Worm (Caenorhabditis elegans) whole organism, L3 larva: ENCODE results near the gene pdl-1.

Source experiments
- R02D3.7 ChIP-seq: fragments of 150-350 bp; optimal IDR thresholded peaks from 2 replicates; lab custom pipeline; 2014; ENCODE audit warnings: missing biosample characterization, missing genetic modification characterization
- ZK546.5 ChIP-seq: sonication (generic microtip); optimal IDR thresholded peaks from 2 replicates; lab custom pipeline; 2017; ENCODE audit warnings: missing biosample characterization, missing genetic modification characterization
- aly-2 ChIP-seq: fragments of 150-350 bp; optimal IDR thresholded peaks from 2 replicates; lab custom pipeline; 2014; ENCODE audit warnings: missing biosample characterization, missing genetic modification characterization
- ama-1 ChIP-seq: fragments of 150-350 bp; optimal IDR thresholded peaks from 2 replicates; lab custom pipeline; 2018
- ceh-16 ChIP-seq: sonication (generic microtip); optimal IDR thresholded peaks from 2 replicates; lab custom pipeline; 2017; ENCODE audit warnings: missing biosample characterization, missing genetic modification characterization
- ceh-28 ChIP-seq: fragments of 150-350 bp; optimal IDR thresholded peaks from 2 replicates; lab custom pipeline; 2014; ENCODE audit warnings: missing biosample characterization, missing genetic modification reagents, missing genetic modification characterization
- ceh-82 ChIP-seq: fragments of 150-350 bp; optimal IDR thresholded peaks from 2 replicates; lab custom pipeline; 2014; ENCODE audit warnings: missing biosample characterization, missing genetic modification characterization
- ceh-9 ChIP-seq: sonication (generic microtip); optimal IDR thresholded peaks from 2 replicates; lab custom pipeline; 2018; ENCODE audit warnings: missing biosample characterization, missing genetic modification characterization
- daf-12 ChIP-seq: fragments of 150-350 bp; optimal IDR thresholded peaks from 2 replicates; lab custom pipeline; 2014; ENCODE audit warnings: missing biosample characterization, missing genetic modification reagents, missing genetic modification characterization
- egl-27 ChIP-seq: sonication (generic microtip); optimal IDR thresholded peaks from 4 replicates; lab custom pipeline; 2017; ENCODE audit warnings: missing biosample characterization, missing genetic modification reagents, missing genetic modification characterization
- egl-5 ChIP-seq: fragments of 150-350 bp; optimal IDR thresholded peaks from 2 replicates; lab custom pipeline; 2017; ENCODE audit warnings: missing biosample characterization, missing genetic modification reagents, missing genetic modification characterization, inconsistent platforms
- elt-1 ChIP-seq: fragments of 150-350 bp; optimal IDR thresholded peaks from 2 replicates; lab custom pipeline; 2014; ENCODE audit warnings: missing biosample characterization, missing genetic modification characterization
- elt-2 ChIP-seq: sonication (generic microtip); optimal IDR thresholded peaks from 2 replicates; lab custom pipeline; 2016; ENCODE audit warnings: missing genetic modification reagents, mild to moderate bottlenecking, missing genetic modification characterization, missing compliant biosample characterization
- elt-3 ChIP-seq, 3 experiments: fragments of 150-350 bp in 1 of 3; sonication (generic microtip) in 2 of 3; optimal IDR thresholded peaks; 2 replicates in 2 of 3; 4 replicates in 1 of 3; lab custom pipeline; 2014 to 2017; ENCODE audit warnings: missing biosample characterization in 3 of 3, missing genetic modification characterization in 3 of 3
- eor-1 ChIP-seq, 2 experiments: fragments of 150-350 bp; optimal IDR thresholded peaks; 2 replicates each; lab custom pipeline; 2014 to 2018; ENCODE audit warnings: missing biosample characterization in 2 of 2, missing genetic modification characterization in 2 of 2
- fkh-10 ChIP-seq: sonication (generic microtip); optimal IDR thresholded peaks from 2 replicates; lab custom pipeline; 2017; ENCODE audit warnings: missing biosample characterization, missing genetic modification reagents, missing genetic modification characterization
- fkh-2 ChIP-seq: fragments of 150-350 bp; optimal IDR thresholded peaks from 2 replicates; lab custom pipeline; 2014; ENCODE audit warnings: missing biosample characterization, missing genetic modification reagents, missing genetic modification characterization
- fos-1 ChIP-seq: fragments of 150-350 bp; optimal IDR thresholded peaks from 2 replicates; lab custom pipeline; 2014; ENCODE audit warnings: missing biosample characterization, missing genetic modification characterization
- hmg-11 ChIP-seq: sonication (generic microtip); optimal IDR thresholded peaks from 2 replicates; lab custom pipeline; 2016; ENCODE audit warnings: missing genetic modification characterization, missing compliant biosample characterization
- jun-1 ChIP-seq: fragments of 150-350 bp; optimal IDR thresholded peaks from 2 replicates; lab custom pipeline; 2014; ENCODE audit warnings: missing biosample characterization, missing genetic modification reagents, missing genetic modification characterization
- lin-15B ChIP-seq: fragments of 150-350 bp; optimal IDR thresholded peaks from 2 replicates; lab custom pipeline; 2014; ENCODE audit warnings: missing biosample characterization, missing genetic modification characterization
- lin-39 ChIP-seq: fragments of 150-350 bp; optimal IDR thresholded peaks from 2 replicates; lab custom pipeline; 2018; ENCODE audit warnings: missing biosample characterization, missing genetic modification reagents, missing genetic modification characterization
- lsy-12 ChIP-seq: sonication (generic microtip); optimal IDR thresholded peaks from 2 replicates; lab custom pipeline; 2016; ENCODE audit warnings: mild to moderate bottlenecking, missing genetic modification characterization, missing compliant biosample characterization
- mdl-1 ChIP-seq: fragments of 150-350 bp; optimal IDR thresholded peaks from 2 replicates; lab custom pipeline; 2014; ENCODE audit warnings: missing biosample characterization, missing genetic modification characterization
- mml-1 ChIP-seq: fragments of 150-350 bp; sonication (generic microtip); optimal IDR thresholded peaks from 3 replicates; lab custom pipeline; 2014; ENCODE audit warnings: missing biosample characterization, missing genetic modification characterization
- nfya-1 ChIP-seq: sonication (generic microtip); optimal IDR thresholded peaks from 2 replicates; lab custom pipeline; 2017; ENCODE audit warnings: missing genetic modification characterization, mild to moderate bottlenecking, missing compliant biosample characterization, antibody characterized with exemption, moderate library complexity; ENCODE audit not compliant: insufficient read depth
- nhr-11 ChIP-seq: fragments of 150-350 bp; optimal IDR thresholded peaks from 2 replicates; lab custom pipeline; 2014; ENCODE audit warnings: missing biosample characterization, missing genetic modification characterization
- nhr-12 ChIP-seq: fragments of 150-350 bp; optimal IDR thresholded peaks from 2 replicates; lab custom pipeline; 2014; ENCODE audit warnings: missing biosample characterization, missing genetic modification characterization
- nhr-23 ChIP-seq: fragments of 150-350 bp; optimal IDR thresholded peaks from 2 replicates; lab custom pipeline; 2014; ENCODE audit warnings: missing biosample characterization, missing genetic modification reagents, missing genetic modification characterization
- nhr-237 ChIP-seq: fragments of 150-350 bp; optimal IDR thresholded peaks from 2 replicates; lab custom pipeline; 2014; ENCODE audit warnings: missing biosample characterization, missing genetic modification characterization
- nhr-25 ChIP-seq: sonication (generic microtip); optimal IDR thresholded peaks from 2 replicates; lab custom pipeline; 2017; ENCODE audit warnings: missing biosample characterization, missing genetic modification characterization
- nhr-28 ChIP-seq: fragments of 150-350 bp; optimal IDR thresholded peaks from 2 replicates; lab custom pipeline; 2014; ENCODE audit warnings: missing biosample characterization, missing genetic modification characterization
- nhr-43 ChIP-seq: sonication (generic microtip); optimal IDR thresholded peaks from 2 replicates; lab custom pipeline; 2016; ENCODE audit warnings: mild to moderate bottlenecking, missing genetic modification characterization, missing compliant biosample characterization; ENCODE audit not compliant: poor library complexity, severe bottlenecking
- nhr-67 ChIP-seq: fragments of 150-350 bp; optimal IDR thresholded peaks from 2 replicates; lab custom pipeline; 2014; ENCODE audit warnings: missing biosample characterization, missing genetic modification characterization
- nhr-76 ChIP-seq: fragments of 150-350 bp; sonication (generic microtip); optimal IDR thresholded peaks from 5 replicates; lab custom pipeline; 2014; ENCODE audit warnings: missing biosample characterization, missing genetic modification characterization
- nhr-77 ChIP-seq: fragments of 150-350 bp; optimal IDR thresholded peaks from 2 replicates; lab custom pipeline; 2014; ENCODE audit warnings: missing biosample characterization, missing genetic modification characterization
- pha-4 ChIP-seq: fragments of 150-350 bp; optimal IDR thresholded peaks from 2 replicates; lab custom pipeline; 2014; ENCODE audit warnings: missing biosample characterization, missing genetic modification reagents, missing genetic modification characterization
- pqm-1 ChIP-seq: fragments of 150-350 bp; optimal IDR thresholded peaks from 2 replicates; lab custom pipeline; 2017; ENCODE audit warnings: missing biosample characterization, missing genetic modification characterization, inconsistent platforms
- sea-2 ChIP-seq: fragments of 150-350 bp; sonication (generic microtip); optimal IDR thresholded peaks from 4 replicates; lab custom pipeline; 2014; ENCODE audit warnings: missing biosample characterization, missing genetic modification reagents, missing genetic modification characterization
- skn-1 ChIP-seq: fragments of 150-350 bp; optimal IDR thresholded peaks from 2 replicates; lab custom pipeline; 2014; ENCODE audit warnings: missing biosample characterization, missing genetic modification characterization
- snpc-4 ChIP-seq: fragments of 150-350 bp; optimal IDR thresholded peaks from 2 replicates; lab custom pipeline; 2014; ENCODE audit warnings: missing biosample characterization, missing genetic modification characterization
- tbx-2 ChIP-seq: sonication (generic microtip); optimal IDR thresholded peaks from 2 replicates; lab custom pipeline; 2016; ENCODE audit warnings: mild to moderate bottlenecking, missing genetic modification characterization, missing compliant biosample characterization
- unc-39 ChIP-seq: sonication (generic microtip); optimal IDR thresholded peaks from 4 replicates; lab custom pipeline; 2017; ENCODE audit warnings: missing biosample characterization, missing genetic modification characterization
- unc-62 ChIP-seq: fragments of 150-350 bp; sonication (generic microtip); optimal IDR thresholded peaks from 4 replicates; lab custom pipeline; 2014; ENCODE audit warnings: missing biosample characterization, missing genetic modification reagents, missing genetic modification characterization
- zag-1 ChIP-seq: fragments of 150-350 bp; optimal IDR thresholded peaks from 2 replicates; lab custom pipeline; 2014; ENCODE audit warnings: missing biosample characterization, missing genetic modification characterization
- ztf-11 ChIP-seq: fragments of 150-350 bp; optimal IDR thresholded peaks from 2 replicates; lab custom pipeline; 2014; ENCODE audit warnings: missing biosample characterization, missing genetic modification characterization
- ztf-4 ChIP-seq: fragments of 150-350 bp; optimal IDR thresholded peaks from 2 replicates; lab custom pipeline; 2014; ENCODE audit warnings: missing biosample characterization, missing genetic modification characterization

pdl-1 gene

DNA sequence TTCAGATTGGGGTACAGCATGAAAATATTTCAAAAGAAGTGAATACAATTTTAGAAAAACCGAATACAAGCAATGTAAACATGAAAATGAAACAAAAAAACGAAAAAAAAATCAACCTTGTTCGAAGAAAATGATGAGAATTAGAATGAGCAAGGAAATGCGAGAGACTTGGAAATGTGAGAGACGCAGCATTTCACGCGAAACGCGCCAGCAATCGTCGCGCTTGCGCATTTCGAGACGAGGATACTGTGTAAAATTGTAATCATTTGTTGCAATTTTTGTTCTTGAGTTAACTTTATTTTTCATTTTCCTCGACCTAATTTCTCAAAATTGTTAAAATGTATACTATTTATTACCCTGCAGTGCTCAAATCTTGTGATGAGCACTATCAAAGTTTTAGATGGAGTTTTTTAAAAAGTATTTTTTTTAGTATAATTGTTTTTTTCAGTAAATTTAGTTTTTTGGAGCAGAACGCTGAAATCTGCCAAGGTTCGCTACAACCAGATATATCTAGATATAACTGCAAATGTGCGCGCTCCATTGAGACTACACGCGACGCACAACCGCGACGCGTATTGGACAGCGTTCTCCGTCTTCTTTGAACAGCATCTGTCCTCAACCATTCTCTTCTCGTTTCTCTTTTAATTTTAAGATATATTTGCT is 31.5 kb upstream of the pdl-1 start, which contains the start of gene fust-1:
Gene fust-1, plus strand, starts transcription at position 613 of the 663 bp plus-strand sequence.
- TF ChIP-seq nhr-43 (peak; percentile 96), fkh-10 (peak; percentile 65), egl-27 (peak; percentile 68), ama-1 (peak; percentile 54), nhr-23 (tag; lab: Kevin White, UChicago) (peak; percentile 96), lin-15B (tag; lab: Kevin White, UChicago) (peak; percentile 91), hmg-11 (peak; percentile 95), mml-1 (tag; lab: Kevin White, UChicago) (no peak), nhr-77 (tag; lab: Kevin White, UChicago) (peak; percentile 77), snpc-4 (tag; lab: Kevin White, UChicago) (peak; percentile 91), pha-4 (tag; lab: Kevin White, UChicago) (peak; percentile 99), jun-1 (peak; percentile 93), R02D3.7 (peak; percentile 86), nhr-237 (tag; lab: Kevin White, UChicago) (no peak), ztf-11 (tag; lab: Kevin White, UChicago) (no peak), ceh-9 (tag; lab: Kevin White, UChicago) (no peak), unc-39 (no peak), aly-2 (tag; lab: Kevin White, UChicago) (peak; percentile 61), daf-12 (tag; lab: Kevin White, UChicago) (no peak), lin-39 (tag; lab: Kevin White, UChicago) (peak; percentile 87), elt-2 (tag; lab: Kevin White, UChicago) (peak; percentile 82), ceh-16 (no peak), unc-62 (GFP tag; lab: Kevin White, UChicago) (peak; percentile 26), tbx-2 (peak; percentile 94), nhr-67 (tag; lab: Kevin White, UChicago) (no peak), lsy-12 (tag; lab: Kevin White, UChicago) (peak; percentile 93), sea-2 (no peak), fkh-2 (tag; lab: Kevin White, UChicago) (no peak), nhr-25 (tag; lab: Kevin White, UChicago) (peak; percentile 96), skn-1 (tag; lab: Kevin White, UChicago) (peak; percentile 98), ZK546.5 (tag; lab: Kevin White, UChicago) (peak; percentile 59), ztf-4 (tag; lab: Kevin White, UChicago) (peak; percentile 79), nhr-11 (tag; lab: Kevin White, UChicago) (peak; percentile 84), pqm-1 (tag; lab: Kevin White, UChicago) (peak; percentile 82), eor-1 (tag; optimal IDR thresholded peaks at IDR 0.05; lab: Kevin White, UChicago) (peak in 1 of 2 experiments; percentile 75), ceh-82 (peak; percentile 62), mdl-1 (tag; lab: Kevin White, UChicago) (peak; percentile 41), zag-1 (tag; lab: Kevin White, UChicago) (peak; percentile 74), elt-3 (tag; optimal IDR thresholded peaks at IDR 0.05; lab: Kevin White, UChicago) (peak in 1 of 3 experiments; percentile 66), nhr-76 (tag; lab: Kevin White, UChicago) (no peak), nhr-12 (tag; lab: Kevin White, UChicago) (no peak), ceh-28 (tag; lab: Kevin White, UChicago) (peak; percentile 86), elt-1 (tag; lab: Kevin White, UChicago) (peak; percentile 22), nhr-28 (no peak), fos-1 (no peak), nfya-1 (peak; percentile 94), egl-5 (tag; lab: Kevin White, UChicago) (peak; percentile 77)
- TF ChIP-seq, all 47 proteins: peak for 33
